Worm (Caenorhabditis elegans): ENCODE data around the gene B0310.3.

ce11 chrX:530011-530410 is 9.2 kb upstream of the B0310.3 start, which contains the start of gene ugt-46:
- no peak for TF ChIP-seq T22C8.4 (GFP tag; IDR thresholded peaks at IDR 0.05)
- TF ChIP-seq flt-1 (GFP tag; IDR thresholded peaks at IDR 0.05), result no peak
- TF ChIP-seq ref-1 (GFP tag; conservative IDR thresholded peaks at IDR 0.05), result no peak
- no peak for TF ChIP-seq tab-1 (GFP tag; IDR thresholded peaks at IDR 0.05)
- no peak for TF ChIP-seq ztf-29 (GFP tag; IDR thresholded peaks at IDR 0.05)
- no peak for TF ChIP-seq med-1 (GFP tag; optimal IDR thresholded peaks at IDR 0.05; ENCODE audit: insufficient read depth)
- TF ChIP-seq cog-1 (tag; optimal IDR thresholded peaks at IDR 0.05), result no peak
- TF ChIP-seq ztf-23 (GFP tag; IDR thresholded peaks at IDR 0.05), result no peak
- TF ChIP-seq klf-2 (GFP tag; conservative IDR thresholded peaks at IDR 0.05), result no peak

Measured in whole organism, midembryonic.